Worm (Caenorhabditis elegans) whole organism, L1 larva: Measurements from ENCODE around the gene nspd-2.

Experiments
- F16B12.6 ChIP-seq: fragments of 150-350 bp; optimal IDR thresholded peaks from 2 replicates; lab custom pipeline; 2014; ENCODE audit warnings: missing biosample characterization, missing genetic modification characterization
- nhr-71 ChIP-seq: sonication (generic microtip); optimal IDR thresholded peaks from 2 replicates; lab custom pipeline; 2016; ENCODE audit warnings: mild to moderate bottlenecking, missing genetic modification characterization, moderate library complexity, missing compliant biosample characterization
- unc-86 ChIP-seq: sonication (generic microtip); optimal IDR thresholded peaks from 2 replicates; lab custom pipeline; 2016; ENCODE audit warnings: missing genetic modification characterization, missing compliant biosample characterization

ce11 chrIV:9861921-9862320, 18.1 kb downstream of the nspd-2 start, which contains the start of gene K07F5.14:
- TF ChIP-seq nhr-71 (tag; lab: Kevin White, UChicago) = no peak
- no peak for TF ChIP-seq F16B12.6 (tag; lab: Kevin White, UChicago)
- TF ChIP-seq unc-86 (tag; lab: Kevin White, UChicago) = no peak
